Worm (Caenorhabditis elegans) whole organism, young adult: ENCODE data around the gene nhr-125.
A peak's percentile ranks its signal among the peaks of the same experiment; 100 is the strongest.

ENCODE experiments used
- B0035.1 ChIP-seq: sonication (generic microtip); optimal IDR thresholded peaks from 2 replicates; lab custom pipeline; 2016; ENCODE audit warnings: missing genetic modification characterization, mild to moderate bottlenecking, missing compliant biosample characterization, missing genotype, missing genetic modification reagents
- C06A6.2 ChIP-seq: fragments of 200-800 bp; sonication (Bioruptor generic); conservative IDR thresholded peaks from 2 replicates; pipeline ENCODE4 v1.3.6; 2022; ENCODE audit warnings: missing genetic modification characterization, missing compliant biosample characterization
- D2030.7 ChIP-seq: fragments of 200-800 bp; sonication (Bioruptor generic); IDR thresholded peaks from 2 replicates; pipeline ENCODE4 v1.3.6; 2022; ENCODE audit warnings: missing genetic modification reagents, missing genetic modification characterization, missing compliant biosample characterization
- F23B12.7 ChIP-seq: sonication (generic microtip); optimal IDR thresholded peaks from 2 replicates; lab custom pipeline; 2017; ENCODE audit warnings: missing genetic modification characterization, mild to moderate bottlenecking, missing compliant biosample characterization, antibody characterized with exemption, moderate library complexity; ENCODE audit not compliant: insufficient read depth
- F39B2.1 ChIP-seq: fragments of 200-800 bp; sonication (Bioruptor generic); IDR thresholded peaks from 2 replicates; pipeline ENCODE4 v1.3.6; 2022; ENCODE audit warnings: missing genetic modification reagents, missing genetic modification characterization, missing compliant biosample characterization
- F52B5.7 ChIP-seq: sonication (generic microtip); optimal IDR thresholded peaks from 2 replicates; lab custom pipeline; 2016; ENCODE audit warnings: mild to moderate bottlenecking, missing genetic modification characterization, missing compliant biosample characterization
- F57C9.4 ChIP-seq: sonication (generic microtip); optimal IDR thresholded peaks from 2 replicates; lab custom pipeline; 2017; ENCODE audit warnings: mild to moderate bottlenecking, missing genetic modification characterization, missing compliant biosample characterization
- T07F8.4 ChIP-seq: sonication (generic microtip); optimal IDR thresholded peaks from 2 replicates; lab custom pipeline; 2016; ENCODE audit warnings: mild to moderate bottlenecking, missing genetic modification characterization, moderate library complexity, missing compliant biosample characterization
- Y56A3A.18 ChIP-seq: fragments of 200-800 bp; sonication (Bioruptor generic); IDR thresholded peaks from 2 replicates; pipeline ENCODE4 v1.3.6; 2022; ENCODE audit warnings: missing genetic modification reagents, missing genetic modification characterization, missing compliant biosample characterization
- ama-1 ChIP-seq, 3 experiments: fragments of 150-350 bp in 1 of 3; sonication (generic microtip) in 2 of 3; optimal IDR thresholded peaks; 2 replicates each; lab custom pipeline; 2014 to 2018; ENCODE audit warnings: missing biosample characterization in 2 of 3, missing genetic modification characterization in 2 of 3, missing genetic modification reagents in 2 of 3
- atf-7 ChIP-seq: sonication (generic microtip); optimal IDR thresholded peaks from 2 replicates; lab custom pipeline; 2017; ENCODE audit warnings: mild to moderate bottlenecking, missing genetic modification characterization, missing compliant biosample characterization
- athp-1 ChIP-seq: sonication (generic microtip); optimal IDR thresholded peaks from 2 replicates; lab custom pipeline; 2017; ENCODE audit warnings: mild to moderate bottlenecking, missing genetic modification characterization, missing compliant biosample characterization
- bed-2 ChIP-seq: fragments of 200-800 bp; sonication (Bioruptor generic); IDR thresholded peaks from 2 replicates; pipeline ENCODE4 v1.3.6; 2022; ENCODE audit warnings: missing genetic modification reagents, missing genetic modification characterization, missing compliant biosample characterization
- ceh-40 ChIP-seq: fragments of 200-800 bp; sonication (Bioruptor generic); IDR thresholded peaks from 2 replicates; pipeline ENCODE4 v1.3.6; 2022; ENCODE audit warnings: missing genetic modification characterization, missing compliant biosample characterization
- ceh-79 ChIP-seq: sonication (generic microtip); optimal IDR thresholded peaks from 2 replicates; lab custom pipeline; 2017; ENCODE audit warnings: mild to moderate bottlenecking, missing genetic modification characterization, missing compliant biosample characterization
- chd-7 ChIP-seq: sonication (generic microtip); optimal IDR thresholded peaks from 2 replicates; lab custom pipeline; 2016; ENCODE audit warnings: mild to moderate bottlenecking, missing genetic modification characterization, moderate library complexity, missing compliant biosample characterization
- dpl-1 ChIP-seq: fragments of 150-350 bp; optimal IDR thresholded peaks from 2 replicates; lab custom pipeline; 2014; ENCODE audit warnings: missing biosample characterization, missing genetic modification reagents, missing genetic modification characterization
- efl-1 ChIP-seq: fragments of 150-350 bp; optimal IDR thresholded peaks from 2 replicates; lab custom pipeline; 2014; ENCODE audit warnings: missing biosample characterization, missing genetic modification reagents, missing genetic modification characterization
- egl-44 ChIP-seq: fragments of 200-800 bp; sonication (Bioruptor generic); IDR thresholded peaks from 2 replicates; pipeline ENCODE4 v1.3.6; 2022; ENCODE audit warnings: missing genetic modification reagents, missing genetic modification characterization, missing compliant biosample characterization
- ekl-4 ChIP-seq: fragments of 200-800 bp; sonication (Bioruptor generic); IDR thresholded peaks from 2 replicates; pipeline ENCODE4 v1.3.6; 2022; ENCODE audit warnings: missing genetic modification reagents, missing genetic modification characterization, missing compliant biosample characterization
- ets-4 ChIP-seq: fragments of 200-800 bp; sonication (Bioruptor generic); optimal IDR thresholded peaks from 2 replicates; lab custom pipeline; 2018; ENCODE audit warnings: mild to moderate bottlenecking, missing genetic modification characterization, missing compliant biosample characterization
- fkh-3 ChIP-seq: sonication (generic microtip); optimal IDR thresholded peaks from 2 replicates; lab custom pipeline; 2016; ENCODE audit warnings: mild to moderate bottlenecking, missing genetic modification characterization, missing compliant biosample characterization
- gei-17 ChIP-seq: fragments of 200-800 bp; sonication (Bioruptor generic); optimal IDR thresholded peaks from 2 replicates; lab custom pipeline; 2018; ENCODE audit warnings: mild to moderate bottlenecking, missing genetic modification characterization, missing compliant biosample characterization
- him-1 ChIP-seq: sonication (generic microtip); optimal IDR thresholded peaks from 2 replicates; lab custom pipeline; 2016; ENCODE audit warnings: missing genotype, missing genetic modification reagents, missing genetic modification characterization, missing compliant biosample characterization
- hlh-26 ChIP-seq: fragments of 200-800 bp; sonication (Bioruptor generic); conservative IDR thresholded peaks from 2 replicates; pipeline ENCODE4 v1.3.6; 2022; ENCODE audit warnings: missing genetic modification reagents, missing genetic modification characterization, missing compliant biosample characterization
- hrde-1 ChIP-seq: sonication (generic microtip); optimal IDR thresholded peaks from 2 replicates; lab custom pipeline; 2016; ENCODE audit warnings: missing genetic modification characterization, mild to moderate bottlenecking, missing compliant biosample characterization, moderate library complexity, missing genotype, missing genetic modification reagents, borderline replicate concordance
- lag-1 ChIP-seq: fragments of 200-800 bp; sonication (Bioruptor generic); IDR thresholded peaks from 2 replicates; pipeline ENCODE4 v1.3.6; 2022; ENCODE audit warnings: missing genetic modification reagents, missing genetic modification characterization, missing compliant biosample characterization
- let-607 ChIP-seq, 2 experiments: fragments of 200-800 bp in 1 of 2; sonication (Bioruptor generic) in 1 of 2; sonication (generic microtip) in 1 of 2; optimal IDR thresholded peaks; 2 replicates each; lab custom pipeline; 2016 to 2018; ENCODE audit warnings: mild to moderate bottlenecking in 2 of 2, missing compliant biosample characterization in 2 of 2, missing genetic modification characterization in 2 of 2, moderate library complexity in 2 of 2, missing genotype in 1 of 2
- lin-40 ChIP-seq: sonication (generic microtip); optimal IDR thresholded peaks from 2 replicates; lab custom pipeline; 2016; ENCODE audit warnings: missing genetic modification characterization, mild to moderate bottlenecking, missing compliant biosample characterization, missing genotype, missing genetic modification reagents
- lir-1 ChIP-seq: fragments of 200-800 bp; sonication (Bioruptor generic); conservative IDR thresholded peaks from 2 replicates; pipeline ENCODE4 v1.3.6; 2022; ENCODE audit warnings: missing genetic modification reagents, missing genetic modification characterization, missing compliant biosample characterization
- mel-28 ChIP-seq: sonication (generic microtip); optimal IDR thresholded peaks from 2 replicates; lab custom pipeline; 2016; ENCODE audit warnings: borderline replicate concordance, mild to moderate bottlenecking, missing genetic modification characterization, missing compliant biosample characterization
- mes-4 ChIP-seq: sonication (generic microtip); optimal IDR thresholded peaks from 2 replicates; lab custom pipeline; 2016; ENCODE audit warnings: missing genotype, missing genetic modification characterization, missing compliant biosample characterization
- nfya-2 ChIP-seq: fragments of 200-800 bp; sonication (Bioruptor generic); IDR thresholded peaks from 2 replicates; pipeline ENCODE4 v1.3.6; 2022; ENCODE audit warnings: missing genetic modification reagents, missing genetic modification characterization, missing compliant biosample characterization
- nfyb-1 ChIP-seq: fragments of 200-800 bp; sonication (Bioruptor generic); IDR thresholded peaks from 2 replicates; pipeline ENCODE4 v1.3.6; 2022; ENCODE audit warnings: missing genetic modification reagents, missing genetic modification characterization, missing compliant biosample characterization
- nhr-120 ChIP-seq: fragments of 200-800 bp; sonication (Bioruptor generic); IDR thresholded peaks from 2 replicates; pipeline ENCODE4 v1.3.6; 2022; ENCODE audit warnings: missing genetic modification characterization, missing compliant biosample characterization
- nhr-80 ChIP-seq: sonication (generic microtip); optimal IDR thresholded peaks from 2 replicates; lab custom pipeline; 2016; ENCODE audit warnings: missing genetic modification characterization, missing compliant biosample characterization
- pha-4 ChIP-seq: fragments of 150-350 bp; sonication (generic microtip); optimal IDR thresholded peaks from 2 replicates; lab custom pipeline; 2014; ENCODE audit warnings: missing biosample characterization, missing genetic modification reagents, missing genetic modification characterization
- rpc-1 ChIP-seq, 2 experiments: fragments of 150-350 bp in 1 of 2; sonication (generic microtip) in 1 of 2; optimal IDR thresholded peaks; 2 replicates each; lab custom pipeline; 2014 to 2018; ENCODE audit warnings: missing biosample characterization in 1 of 2, missing genetic modification characterization in 1 of 2, missing genetic modification reagents in 1 of 2, missing genotype in 1 of 2
- snpc-1.1 ChIP-seq: sonication (generic microtip); optimal IDR thresholded peaks from 2 replicates; lab custom pipeline; 2017; ENCODE audit warnings: missing genetic modification characterization, mild to moderate bottlenecking, missing compliant biosample characterization, antibody characterized with exemption, moderate library complexity, missing genotype, missing genetic modification reagents; ENCODE audit not compliant: insufficient read depth
- snpc-1.3 ChIP-seq: sonication (generic microtip); optimal IDR thresholded peaks from 2 replicates; lab custom pipeline; 2017; ENCODE audit warnings: missing genetic modification characterization, mild to moderate bottlenecking, missing compliant biosample characterization, antibody characterized with exemption, moderate library complexity, missing genotype, missing genetic modification reagents; ENCODE audit not compliant: insufficient read depth
- snpc-3.4 ChIP-seq: sonication (generic microtip); optimal IDR thresholded peaks from 2 replicates; lab custom pipeline; 2017; ENCODE audit warnings: missing genetic modification characterization, mild to moderate bottlenecking, missing compliant biosample characterization, antibody characterized with exemption, moderate library complexity, missing genotype, missing genetic modification reagents
- sptf-2 ChIP-seq: fragments of 200-800 bp; sonication (Bioruptor generic); optimal IDR thresholded peaks from 2 replicates; lab custom pipeline; 2018; ENCODE audit warnings: mild to moderate bottlenecking, missing genetic modification characterization, missing compliant biosample characterization
- tbx-9 ChIP-seq: sonication (generic microtip); optimal IDR thresholded peaks from 2 replicates; lab custom pipeline; 2016; ENCODE audit warnings: borderline replicate concordance, missing genetic modification characterization, inconsistent platforms, missing compliant biosample characterization
- tlf-1 ChIP-seq: fragments of 200-800 bp; sonication (Bioruptor generic); optimal IDR thresholded peaks from 2 replicates; lab custom pipeline; 2018; ENCODE audit warnings: mild to moderate bottlenecking, missing genetic modification characterization, missing compliant biosample characterization
- unc-130 ChIP-seq: sonication (generic microtip); optimal IDR thresholded peaks from 2 replicates; lab custom pipeline; 2016; ENCODE audit warnings: missing genetic modification reagents, missing genetic modification characterization, missing compliant biosample characterization
- unc-62 ChIP-seq: fragments of 150-350 bp; optimal IDR thresholded peaks from 2 replicates; lab custom pipeline; 2014; ENCODE audit warnings: missing biosample characterization, missing genetic modification reagents, missing genetic modification characterization
- ztf-18 ChIP-seq: sonication (generic microtip); optimal IDR thresholded peaks from 2 replicates; lab custom pipeline; 2016; ENCODE audit warnings: missing genotype, mild to moderate bottlenecking, missing genetic modification characterization, missing compliant biosample characterization
- ztf-6 ChIP-seq: fragments of 200-800 bp; sonication (Bioruptor generic); IDR thresholded peaks from 2 replicates; pipeline ENCODE4 v1.3.6; 2022; ENCODE audit warnings: missing genetic modification reagents, missing genetic modification characterization, missing compliant biosample characterization

The nhr-125 gene

DNA sequence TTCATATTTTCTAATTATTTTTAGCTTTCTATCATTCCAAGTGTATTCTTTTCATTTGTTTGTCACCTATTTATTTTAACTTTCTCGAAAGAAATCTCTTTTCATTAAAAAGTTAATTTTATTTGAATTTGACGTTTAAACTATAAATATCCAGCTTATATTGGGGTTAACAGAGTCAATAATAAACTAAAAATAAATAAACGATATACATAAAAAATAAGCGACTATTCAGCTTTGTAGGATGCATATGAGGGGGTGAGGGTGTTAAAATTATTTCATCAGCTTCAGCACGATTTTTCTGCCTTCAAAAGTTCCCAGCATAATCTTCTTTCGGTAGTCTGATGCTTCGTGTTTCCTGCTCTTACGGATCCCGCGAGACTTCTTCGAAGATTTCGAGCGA lies 48.3 kb upstream of the nhr-125 start (continued):
- TF ChIP-seq tlf-1 (GFP tag; lab: Kevin White, UChicago), result no peak
- peak; percentile 15 for TF ChIP-seq hrde-1 (tag; lab: Kevin White, UChicago)
- TF ChIP-seq mel-28 (tag; lab: Kevin White, UChicago), result no peak
- no peak for TF ChIP-seq lin-40 (tag; lab: Kevin White, UChicago)
- no peak for TF ChIP-seq pha-4 (tag; lab: Kevin White, UChicago)
- no peak for TF ChIP-seq ztf-6
- TF ChIP-seq ztf-18, result no peak
- no peak for TF ChIP-seq chd-7 (tag; lab: Kevin White, UChicago)
- TF ChIP-seq athp-1 (tag; lab: Kevin White, UChicago), result peak; percentile 35
- no peak for TF ChIP-seq fkh-3 (tag; lab: Kevin White, UChicago)
- no peak for TF ChIP-seq atf-7
- no peak for TF ChIP-seq F39B2.1 (GFP tag; lab: Robert Waterston, UW)
- no peak for TF ChIP-seq F23B12.7 (tag; lab: Kevin White, UChicago)
- no peak for TF ChIP-seq unc-130 (GFP tag; lab: Kevin White, UChicago)
- TF ChIP-seq nhr-120 (GFP tag; lab: Robert Waterston, UW), result no peak
- no peak for TF ChIP-seq F57C9.4 (tag; lab: Kevin White, UChicago)
- no peak for TF ChIP-seq bed-2 (GFP tag; lab: Robert Waterston, UW)
- TF ChIP-seq egl-44 (GFP tag; lab: Robert Waterston, UW), result no peak
- TF ChIP-seq nhr-80, result no peak
- TF ChIP-seq dpl-1 (GFP tag; lab: Kevin White, UChicago), result no peak
- no peak for TF ChIP-seq unc-62 (GFP tag; lab: Kevin White, UChicago)
- peak; percentile 44 for TF ChIP-seq snpc-3.4 (tag; lab: Kevin White, UChicago)
- TF ChIP-seq gei-17 (GFP tag; lab: Kevin White, UChicago), result no peak
- no peak for TF ChIP-seq Y56A3A.18 (GFP tag; lab: Robert Waterston, UW)
- TF ChIP-seq ama-1 (optimal IDR thresholded peaks at IDR 0.05; lab: Kevin White, UChicago), result no peak
- peak; percentile 15 to 52 for TF ChIP-seq ama-1 (GFP tag; optimal IDR thresholded peaks at IDR 0.05; lab: Kevin White, UChicago)
- no peak for TF ChIP-seq him-1 (tag; lab: Kevin White, UChicago)
- TF ChIP-seq let-607 (tag; optimal IDR thresholded peaks at IDR 0.05; lab: Kevin White, UChicago), result no peak
- TF ChIP-seq nfya-2, result no peak
- no peak for TF ChIP-seq sptf-2 (GFP tag; lab: Kevin White, UChicago)
- no peak for TF ChIP-seq efl-1 (GFP tag; lab: Kevin White, UChicago)
- TF ChIP-seq ceh-40 (GFP tag; lab: Robert Waterston, UW), result no peak
- no peak for TF ChIP-seq rpc-1 (optimal IDR thresholded peaks at IDR 0.05; lab: Kevin White, UChicago)
- no peak for TF ChIP-seq rpc-1 (tag; optimal IDR thresholded peaks at IDR 0.05; lab: Kevin White, UChicago)
- TF ChIP-seq ceh-79 (tag; lab: Kevin White, UChicago), result no peak
- TF ChIP-seq C06A6.2 (GFP tag; lab: Robert Waterston, UW), result no peak
- TF ChIP-seq T07F8.4, result no peak
- TF ChIP-seq B0035.1 (tag; lab: Kevin White, UChicago), result no peak
- no peak for TF ChIP-seq tbx-9 (tag; lab: Kevin White, UChicago)
- no peak for TF ChIP-seq lir-1 (GFP tag; lab: Robert Waterston, UW)
- TF ChIP-seq nfyb-1 (GFP tag; lab: Robert Waterston, UW), result 0 out of 2 replicates have a peak, but pooled peaks have one; percentile 34
- TF ChIP-seq mes-4 (tag; lab: Kevin White, UChicago), result no peak
- no peak for TF ChIP-seq snpc-1.1 (tag; lab: Kevin White, UChicago)
- peak; percentile 51 for TF ChIP-seq snpc-1.3 (tag; lab: Kevin White, UChicago)
- 0 out of 2 replicates have a peak, but pooled peaks have one; percentile 44 for TF ChIP-seq ekl-4
- no peak for TF ChIP-seq lag-1 (GFP tag; lab: Robert Waterston, UW)
- 0 out of 2 replicates have a peak, but pooled peaks have one; percentile 28 for TF ChIP-seq D2030.7 (GFP tag; lab: Robert Waterston, UW)
- TF ChIP-seq hlh-26 (GFP tag; lab: Robert Waterston, UW), result no peak
- TF ChIP-seq ets-4, result no peak
- no peak for TF ChIP-seq F52B5.7
